1 fruit fly cellular context compared by ENCODE assay signal in genomic region chr3L:11091943-11092609, dm6.
TF ChIP-seq lines count a peak whose summit lies in the region.

No protein-coding gene starts in this region.

TF ChIP-seq in whole organism, embryonic, 481 proteins besides CTCF, POLR2A, EP300 and RAD21 (continued from another document):
- TF ChIP-seq dati (GFP tag; IDR thresholded peaks at IDR 0.05; lab: Robert Waterston, UW) (no peak), TFAM (GFP tag; optimal IDR thresholded peaks at IDR 0.05; lab: Kevin White, UChicago) (no peak), Dref (GFP tag; IDR thresholded peaks at IDR 0.05; lab: Robert Waterston, UW) (no peak), CG7372 (GFP tag; IDR thresholded peaks at IDR 0.05; lab: Robert Waterston, UW) (no peak), CG13123 (GFP tag; optimal IDR thresholded peaks at IDR 0.05; lab: Kevin White, UChicago) (peak; percentile 17), Asciz (GFP tag; optimal IDR thresholded peaks at IDR 0.05; lab: Kevin White, UChicago) (peak; percentile 14), CG12769 (tag; optimal IDR thresholded peaks at IDR 0.05; lab: Kevin White, UChicago) (peak; percentile 60), Sry-β (GFP tag; optimal IDR thresholded peaks at IDR 0.05; lab: Kevin White, UChicago) (no peak), HmgZ (tag; optimal IDR thresholded peaks at IDR 0.05; lab: Kevin White, UChicago) (peak; percentile 42), Ptx1 (GFP tag; IDR thresholded peaks at IDR 0.05; lab: Robert Waterston, UW) (peak; percentile 30; the same call in 1 of the 2 replicates), abd-A (tag; optimal IDR thresholded peaks at IDR 0.05; lab: Kevin White, UChicago) (no peak), CG1647 (GFP tag; optimal IDR thresholded peaks at IDR 0.05; lab: Kevin White, UChicago) (peak; percentile 67), crc (GFP tag; optimal IDR thresholded peaks at IDR 0.05; lab: Kevin White, UChicago) (peak; percentile 22), da (GFP tag; optimal IDR thresholded peaks at IDR 0.05; lab: Kevin White, UChicago) (no peak), danr (GFP tag; IDR thresholded peaks at IDR 0.05; lab: Robert Waterston, UW) (no peak), unpg (GFP tag; optimal IDR thresholded peaks at IDR 0.05; lab: Kevin White, UChicago) (peak; percentile 35), pho (GFP tag; optimal IDR thresholded peaks at IDR 0.05; lab: Kevin White, UChicago) (peak; percentile 48), MBD-R2 (GFP tag; IDR thresholded peaks at IDR 0.05; lab: Robert Waterston, UW) (peak; percentile 29; the same call in 1 of the 2 replicates), tll (GFP tag; optimal IDR thresholded peaks at IDR 0.05; lab: Kevin White, UChicago) (no peak), Doc3 (GFP tag; IDR thresholded peaks at IDR 0.05; lab: Robert Waterston, UW; ENCODE audit: partially characterized antibody) (no peak), CG32767 (GFP tag; IDR thresholded peaks at IDR 0.05; lab: Robert Waterston, UW) (no peak), Kr (GFP tag; optimal IDR thresholded peaks at IDR 0.05; lab: Kevin White, UChicago) (no peak), CG10147 (GFP tag; optimal IDR thresholded peaks at IDR 0.05; lab: Kevin White, UChicago) (no peak), CG3065 (GFP tag; optimal IDR thresholded peaks at IDR 0.05; lab: Kevin White, UChicago) (peak; percentile 34), BtbVII (GFP tag; optimal IDR thresholded peaks at IDR 0.05; lab: Kevin White, UChicago) (no peak), stwl (tag; optimal IDR thresholded peaks at IDR 0.05; lab: Kevin White, UChicago) (peak; percentile 85), CG43689 (GFP tag; IDR thresholded peaks at IDR 0.05; lab: Robert Waterston, UW) (no peak), CG1602 (GFP tag; optimal IDR thresholded peaks at IDR 0.05; lab: Kevin White, UChicago) (peak; percentile 9), aop (GFP tag; IDR thresholded peaks at IDR 0.05; lab: Robert Waterston, UW) (no peak), fd96Cb (tag; optimal IDR thresholded peaks at IDR 0.05; lab: Kevin White, UChicago) (no peak), Nf-YC (tag; optimal IDR thresholded peaks at IDR 0.05; lab: Kevin White, UChicago) (peak; percentile 10)
